Worm (Caenorhabditis elegans): ENCODE data around the gene T28D6.4.

ce11 chrIII:11353499-11353898 is 6.8 kb upstream of the T28D6.4 start:
- TF ChIP-seq egl-27 (tag; optimal IDR thresholded peaks at IDR 0.05) (no peak), skn-1 (tag; optimal IDR thresholded peaks at IDR 0.05) (no peak), mab-5 (tag; optimal IDR thresholded peaks at IDR 0.05) (no peak), lin-39 (tag; optimal IDR thresholded peaks at IDR 0.05) (no peak), nhr-237 (tag; optimal IDR thresholded peaks at IDR 0.05) (no peak), unc-62 (GFP tag; optimal IDR thresholded peaks at IDR 0.05) (no peak)
